Worm (Caenorhabditis elegans) whole organism, L1 larva: ENCODE results near the gene F31B12.3.

Experiments
- ces-1 ChIP-seq: fragments of 150-350 bp; optimal IDR thresholded peaks from 2 replicates; lab custom pipeline; 2014; ENCODE audit warnings: missing biosample characterization, missing genetic modification reagents, missing genetic modification characterization
- elt-3 ChIP-seq, 6 experiments: fragments of 150-350 bp in 1 of 6; sonication (generic microtip); optimal IDR thresholded peaks; 2 replicates each; lab custom pipeline; 2017 to 2018; ENCODE audit warnings: missing biosample characterization in 6 of 6, missing genetic modification characterization in 6 of 6, inconsistent platforms in 1 of 6
- jun-1 ChIP-seq: fragments of 150-350 bp; optimal IDR thresholded peaks from 2 replicates; lab custom pipeline; 2014; ENCODE audit warnings: missing biosample characterization, missing genetic modification reagents, missing genetic modification characterization
- lin-39 ChIP-seq: fragments of 150-350 bp; optimal IDR thresholded peaks from 2 replicates; lab custom pipeline; 2014; ENCODE audit warnings: missing biosample characterization, missing genetic modification reagents, missing genetic modification characterization
- nhr-20 ChIP-seq: sonication (generic microtip); optimal IDR thresholded peaks from 2 replicates; lab custom pipeline; 2016; ENCODE audit warnings: mild to moderate bottlenecking, missing genetic modification characterization, missing compliant biosample characterization
- nhr-76 ChIP-seq: sonication (generic microtip); optimal IDR thresholded peaks from 2 replicates; lab custom pipeline; 2017; ENCODE audit warnings: missing biosample characterization, missing genetic modification characterization
- nhr-77 ChIP-seq: fragments of 150-350 bp; optimal IDR thresholded peaks from 2 replicates; lab custom pipeline; 2014; ENCODE audit warnings: missing biosample characterization, missing genetic modification characterization
- unc-62 ChIP-seq: fragments of 150-350 bp; optimal IDR thresholded peaks from 2 replicates; lab custom pipeline; 2014; ENCODE audit warnings: missing biosample characterization, missing genetic modification reagents, missing genetic modification characterization

ce11 chrX:10837609-10838008 lies 17.2 kb upstream of the F31B12.3 start:
- TF ChIP-seq nhr-77 (no peak), lin-39 (tag; lab: Kevin White, UChicago) (no peak), jun-1 (no peak), unc-62 (GFP tag; lab: Kevin White, UChicago) (no peak), nhr-20 (tag; lab: Kevin White, UChicago) (no peak), ces-1 (GFP tag; lab: Kevin White, UChicago) (no peak), elt-3 (tag; optimal IDR thresholded peaks at IDR 0.05; lab: Kevin White, UChicago) (no peak), nhr-76 (tag; lab: Kevin White, UChicago) (no peak)
